Worm (Caenorhabditis elegans): ENCODE results near the gene C05C10.5.

The C05C10.5 gene

DNA sequence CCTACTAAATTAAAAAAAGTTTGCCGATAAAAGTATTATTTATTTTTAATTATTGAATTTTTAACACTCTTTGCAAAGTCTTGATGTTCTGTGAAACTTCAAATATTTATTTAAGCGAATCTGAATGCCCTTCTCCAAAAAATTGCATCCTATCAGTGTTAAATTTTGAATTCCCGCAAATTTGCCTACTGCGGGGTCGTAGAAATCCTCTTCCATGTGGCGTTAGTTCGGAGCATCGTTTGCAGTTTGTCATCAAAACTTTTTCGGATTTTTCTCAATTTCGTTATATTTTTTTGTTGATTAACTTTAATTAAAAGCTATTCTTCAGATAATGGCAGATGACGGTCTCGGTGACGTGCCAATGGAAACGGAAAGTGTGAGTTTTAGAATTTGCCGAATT is 1.6 kb downstream of the C05C10.5 start, which contains the start of gene ufd-3 (continued):
- TF ChIP-seq hlh-13 (GFP tag; optimal IDR thresholded peaks at IDR 0.05) (peak; percentile 29), ceh-22 (tag; optimal IDR thresholded peaks at IDR 0.05) (no peak), pros-1 (tag; optimal IDR thresholded peaks at IDR 0.05) (no peak), T23F11.4 (GFP tag; optimal IDR thresholded peaks at IDR 0.05) (no peak), sox-2 (GFP tag; IDR thresholded peaks at IDR 0.05) (no peak), ceh-2 (tag; optimal IDR thresholded peaks at IDR 0.05) (peak; percentile 91), ceh-45 (GFP tag; IDR thresholded peaks at IDR 0.05) (no peak), pax-1 (tag; optimal IDR thresholded peaks at IDR 0.05) (peak; percentile 65), ceh-18 (tag; optimal IDR thresholded peaks at IDR 0.05) (peak; percentile 46), C08G9.2 (tag; optimal IDR thresholded peaks at IDR 0.05) (peak; percentile 98), Y22D7AL.16 (tag; optimal IDR thresholded peaks at IDR 0.05) (peak; percentile 29), unc-42 (tag; optimal IDR thresholded peaks at IDR 0.05) (peak; percentile 67), ahr-1 (tag; optimal IDR thresholded peaks at IDR 0.05) (peak; percentile 55), madf-2 (tag; optimal IDR thresholded peaks at IDR 0.05) (no peak), ztf-16 (tag; optimal IDR thresholded peaks at IDR 0.05) (peak; percentile 79), gmeb-2 (tag; optimal IDR thresholded peaks at IDR 0.05) (no peak), tbx-2 (tag; optimal IDR thresholded peaks at IDR 0.05) (peak; percentile 89), npax-4 (tag; optimal IDR thresholded peaks at IDR 0.05) (no peak), hlh-15 (tag; optimal IDR thresholded peaks at IDR 0.05) (peak; percentile 24)

DNA sequence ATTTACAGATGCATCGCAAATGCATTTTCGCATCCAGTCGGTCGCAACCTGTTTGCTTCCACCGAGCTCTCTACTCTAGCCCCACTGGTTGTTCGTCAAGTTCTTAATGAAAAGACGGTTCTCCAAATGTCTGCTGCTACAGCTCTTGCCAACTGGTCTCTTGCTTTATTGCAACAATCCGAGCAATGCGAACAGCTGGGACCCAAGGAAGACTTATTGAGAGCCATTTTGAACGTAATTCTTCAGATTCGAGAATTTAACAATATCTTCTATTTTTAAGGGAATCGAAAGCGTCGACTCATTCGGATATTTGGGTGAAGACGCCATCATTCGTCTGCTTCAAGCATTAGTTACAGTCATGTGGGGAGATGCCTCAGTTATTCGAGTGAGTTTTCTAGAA is 4.4 kb downstream of the C05C10.5 start:
- no peak for TF ChIP-seq K02D7.2 (tag; optimal IDR thresholded peaks at IDR 0.05)
- no peak for TF ChIP-seq hlh-8 (tag; optimal IDR thresholded peaks at IDR 0.05)
- no peak for TF ChIP-seq pqm-1 (tag; optimal IDR thresholded peaks at IDR 0.05)
- TF ChIP-seq ceh-9 (tag; optimal IDR thresholded peaks at IDR 0.05) = no peak
- TF ChIP-seq ceh-18 (tag; optimal IDR thresholded peaks at IDR 0.05) = no peak
- no peak for TF ChIP-seq sdc-2 (tag; optimal IDR thresholded peaks at IDR 0.05)
- TF ChIP-seq pat-9 (tag; optimal IDR thresholded peaks at IDR 0.05) = no peak
- TF ChIP-seq odd-2 (tag; optimal IDR thresholded peaks at IDR 0.05) = no peak

DNA sequence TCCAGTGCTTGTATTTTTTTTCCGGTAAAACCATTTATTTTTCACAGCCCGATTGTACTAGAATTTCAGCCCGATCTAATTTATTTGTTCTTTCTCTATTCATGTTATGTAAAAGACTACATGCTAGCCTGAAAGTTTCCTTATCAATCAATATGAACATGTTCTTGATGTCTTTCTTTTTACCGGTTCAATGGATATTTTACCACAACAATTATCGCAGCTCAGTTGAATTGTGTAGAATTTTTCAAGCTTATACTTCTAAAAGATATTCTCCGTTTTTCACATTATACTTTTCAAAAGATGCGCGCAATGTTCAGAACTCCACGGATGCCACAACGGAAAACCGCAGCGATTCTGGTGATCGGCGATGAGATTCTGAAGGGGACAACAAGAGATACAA is 5.0 kb downstream of the C05C10.5 start, which contains the start of gene flad-1:
flad-1 (plus strand) TSS at position 301 of the 400 bp plus-strand sequence.
- TF ChIP-seq pqm-1 (tag; optimal IDR thresholded peaks at IDR 0.05) (no peak), ceh-48 (tag; optimal IDR thresholded peaks at IDR 0.05) (no peak)

DNA sequence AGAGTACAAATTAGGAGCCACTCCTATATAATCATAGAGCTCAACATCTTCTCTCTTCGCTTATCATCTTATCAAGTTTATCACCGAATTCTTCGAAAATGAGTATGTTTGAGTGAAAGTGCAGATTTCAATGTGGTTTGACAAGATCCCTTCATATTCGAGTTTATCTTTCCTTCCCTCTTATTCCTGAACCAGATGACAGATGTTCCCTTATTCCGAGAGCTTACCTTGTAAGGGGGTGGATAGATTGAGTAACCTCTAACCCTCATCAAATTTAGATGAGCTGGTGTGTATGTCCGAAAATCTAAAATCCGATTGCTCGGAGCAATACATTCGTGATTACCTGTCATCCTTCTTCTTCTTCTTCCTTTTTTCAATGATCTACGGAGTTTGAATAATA is 9.8 kb downstream of the C05C10.5 start:
- no peak for TF ChIP-seq npax-4 (tag; optimal IDR thresholded peaks at IDR 0.05)
- TF ChIP-seq K02D7.2 (tag; optimal IDR thresholded peaks at IDR 0.05) = no peak
- TF ChIP-seq ceh-9 (tag; optimal IDR thresholded peaks at IDR 0.05) = no peak
- TF ChIP-seq ceh-31 (tag; optimal IDR thresholded peaks at IDR 0.05) = no peak
- no peak for TF ChIP-seq sdc-2 (tag; optimal IDR thresholded peaks at IDR 0.05)
- no peak for TF ChIP-seq pqm-1 (tag; optimal IDR thresholded peaks at IDR 0.05)
- TF ChIP-seq tbx-2 (tag; optimal IDR thresholded peaks at IDR 0.05) = no peak
- no peak for TF ChIP-seq F13H6.1 (tag; optimal IDR thresholded peaks at IDR 0.05)
- no peak for TF ChIP-seq elt-4 (tag; optimal IDR thresholded peaks at IDR 0.05)
- no peak for TF ChIP-seq hlh-8 (tag; optimal IDR thresholded peaks at IDR 0.05)
- no peak for TF ChIP-seq ahr-1 (tag; optimal IDR thresholded peaks at IDR 0.05)
- no peak for TF ChIP-seq ceh-34 (tag; optimal IDR thresholded peaks at IDR 0.05)
- TF ChIP-seq hlh-30 (tag; optimal IDR thresholded peaks at IDR 0.05; ENCODE audit: insufficient read depth) = no peak
- TF ChIP-seq mec-3 (tag; optimal IDR thresholded peaks at IDR 0.05; ENCODE audit: borderline replicate concordance) = no peak

DNA sequence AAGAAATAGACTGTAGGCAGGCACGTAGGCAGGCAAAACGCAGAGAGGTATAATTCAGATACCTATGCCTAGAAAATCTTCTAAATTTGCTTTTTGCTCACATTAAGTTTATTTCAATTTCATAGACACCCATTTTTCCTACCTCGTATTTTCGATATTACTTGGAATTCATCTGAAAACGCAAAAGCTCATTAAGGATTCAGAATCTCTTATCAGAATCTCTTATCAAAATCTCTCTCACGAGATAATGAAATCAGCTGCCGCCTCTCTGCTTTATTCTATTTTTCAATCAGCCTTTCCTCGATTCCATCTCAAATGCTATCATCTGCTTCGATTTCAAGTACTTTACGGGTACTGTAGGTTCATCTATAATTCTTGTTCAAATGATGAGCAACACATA is 13.0 kb downstream of the C05C10.5 start:
- TF ChIP-seq nhr-232 (tag; optimal IDR thresholded peaks at IDR 0.05) (no peak), dmd-4 (tag; optimal IDR thresholded peaks at IDR 0.05; ENCODE audit: borderline replicate concordance) (no peak), C08G9.2 (tag; optimal IDR thresholded peaks at IDR 0.05) (no peak), pax-1 (tag; optimal IDR thresholded peaks at IDR 0.05) (no peak), ceh-2 (tag; optimal IDR thresholded peaks at IDR 0.05) (no peak), tbx-7 (tag; optimal IDR thresholded peaks at IDR 0.05) (no peak), madf-2 (tag; optimal IDR thresholded peaks at IDR 0.05) (no peak), fax-1 (tag; optimal IDR thresholded peaks at IDR 0.05) (no peak), elt-4 (tag; optimal IDR thresholded peaks at IDR 0.05) (no peak), ttx-3 (tag; optimal IDR thresholded peaks at IDR 0.05) (no peak), hlh-13 (GFP tag; optimal IDR thresholded peaks at IDR 0.05) (no peak), unc-42 (tag; optimal IDR thresholded peaks at IDR 0.05) (no peak), nhr-11 (tag; optimal IDR thresholded peaks at IDR 0.05) (no peak), pros-1 (tag; optimal IDR thresholded peaks at IDR 0.05) (no peak), che-1 (tag; optimal IDR thresholded peaks at IDR 0.05) (no peak), ceh-31 (tag; optimal IDR thresholded peaks at IDR 0.05) (no peak)
